Worm (Caenorhabditis elegans) whole organism, young adult: ENCODE results near the gene D2024.18.

ENCODE experiments used
- B0035.1 ChIP-seq: sonication (generic microtip); optimal IDR thresholded peaks from 2 replicates; lab custom pipeline; 2016; ENCODE audit warnings: missing genetic modification characterization, mild to moderate bottlenecking, missing compliant biosample characterization, missing genotype, missing genetic modification reagents
- D2030.7 ChIP-seq: fragments of 200-800 bp; sonication (Bioruptor generic); IDR thresholded peaks from 2 replicates; pipeline ENCODE4 v1.3.6; 2022; ENCODE audit warnings: missing genetic modification reagents, missing genetic modification characterization, missing compliant biosample characterization
- F49E8.2 ChIP-seq: sonication (generic microtip); optimal IDR thresholded peaks from 3 replicates; lab custom pipeline; 2017; ENCODE audit warnings: missing genetic modification characterization, mild to moderate bottlenecking, missing compliant biosample characterization, antibody characterized with exemption, moderate library complexity; ENCODE audit not compliant: insufficient read depth
- F55B11.4 ChIP-seq: sonication (generic microtip); optimal IDR thresholded peaks from 2 replicates; lab custom pipeline; 2016; ENCODE audit warnings: missing compliant biosample characterization, missing genetic modification characterization, borderline replicate concordance; ENCODE audit not compliant: insufficient read depth
- Y53G8AR.9 ChIP-seq: fragments of 200-800 bp; sonication (Bioruptor generic); conservative IDR thresholded peaks from 2 replicates; pipeline ENCODE4 v1.3.6; 2022; ENCODE audit warnings: missing genetic modification reagents, missing genetic modification characterization, missing compliant biosample characterization
- Y56A3A.18 ChIP-seq: fragments of 200-800 bp; sonication (Bioruptor generic); IDR thresholded peaks from 2 replicates; pipeline ENCODE4 v1.3.6; 2022; ENCODE audit warnings: missing genetic modification reagents, missing genetic modification characterization, missing compliant biosample characterization
- Y67H2A.10 ChIP-seq: fragments of 200-800 bp; sonication (Bioruptor generic); conservative IDR thresholded peaks from 2 replicates; pipeline ENCODE4 v1.3.6; 2022; ENCODE audit warnings: missing genetic modification reagents, missing genetic modification characterization, missing compliant biosample characterization
- akir-1 ChIP-seq: fragments of 200-800 bp; sonication (Bioruptor generic); optimal IDR thresholded peaks from 2 replicates; lab custom pipeline; 2018; ENCODE audit warnings: mild to moderate bottlenecking, missing genetic modification characterization, moderate library complexity, missing compliant biosample characterization
- aptf-2 ChIP-seq: fragments of 200-800 bp; sonication (Bioruptor generic); conservative IDR thresholded peaks from 2 replicates; pipeline ENCODE4 v1.3.6; 2022; ENCODE audit warnings: missing genetic modification reagents, missing genetic modification characterization, missing compliant biosample characterization
- aptf-3 ChIP-seq: fragments of 200-800 bp; sonication (Bioruptor generic); IDR thresholded peaks from 2 replicates; pipeline ENCODE4 v1.3.6; 2022; ENCODE audit warnings: missing genetic modification characterization, missing compliant biosample characterization
- bed-1 ChIP-seq: fragments of 200-800 bp; sonication (Bioruptor generic); IDR thresholded peaks from 2 replicates; pipeline ENCODE4 v1.3.6; 2022; ENCODE audit warnings: missing genetic modification reagents, missing genetic modification characterization, missing compliant biosample characterization
- ceh-27 ChIP-seq: fragments of 200-800 bp; sonication (Bioruptor generic); optimal IDR thresholded peaks from 2 replicates; lab custom pipeline; 2018; ENCODE audit warnings: mild to moderate bottlenecking, missing genetic modification characterization, moderate library complexity, missing compliant biosample characterization
- ceh-58 ChIP-seq: fragments of 200-800 bp; sonication (Bioruptor generic); IDR thresholded peaks from 2 replicates; pipeline ENCODE4 v1.3.6; 2022; ENCODE audit warnings: missing genetic modification characterization, missing compliant biosample characterization
- ceh-79 ChIP-seq: sonication (generic microtip); optimal IDR thresholded peaks from 2 replicates; lab custom pipeline; 2017; ENCODE audit warnings: mild to moderate bottlenecking, missing genetic modification characterization, missing compliant biosample characterization
- die-1 ChIP-seq: sonication (generic microtip); optimal IDR thresholded peaks from 2 replicates; lab custom pipeline; 2016; ENCODE audit warnings: missing genotype, mild to moderate bottlenecking, missing genetic modification characterization, missing compliant biosample characterization
- dox-1 ChIP-seq: fragments of 200-800 bp; sonication (Bioruptor generic); IDR thresholded peaks from 2 replicates; pipeline ENCODE4 v1.3.6; 2022; ENCODE audit warnings: missing genetic modification reagents, missing genetic modification characterization, missing compliant biosample characterization
- dpl-1 ChIP-seq: fragments of 150-350 bp; optimal IDR thresholded peaks from 2 replicates; lab custom pipeline; 2014; ENCODE audit warnings: missing biosample characterization, missing genetic modification reagents, missing genetic modification characterization
- egrh-3 ChIP-seq: fragments of 200-800 bp; sonication (Bioruptor generic); IDR thresholded peaks from 2 replicates; pipeline ENCODE4 v1.3.6; 2022; ENCODE audit warnings: missing genetic modification reagents, missing genetic modification characterization, missing compliant biosample characterization
- gei-17 ChIP-seq: fragments of 200-800 bp; sonication (Bioruptor generic); optimal IDR thresholded peaks from 2 replicates; lab custom pipeline; 2018; ENCODE audit warnings: mild to moderate bottlenecking, missing genetic modification characterization, missing compliant biosample characterization
- lsy-27 ChIP-seq: sonication (generic microtip); optimal IDR thresholded peaks from 2 replicates; lab custom pipeline; 2017; ENCODE audit warnings: missing genetic modification characterization, mild to moderate bottlenecking, missing compliant biosample characterization, antibody characterized with exemption, missing genotype, borderline replicate concordance; ENCODE audit not compliant: insufficient read depth
- madf-8 ChIP-seq: fragments of 200-800 bp; sonication (Bioruptor generic); conservative IDR thresholded peaks from 2 replicates; pipeline ENCODE4 v1.3.6; 2022; ENCODE audit warnings: missing genetic modification reagents, missing genetic modification characterization, missing compliant biosample characterization
- mes-4 ChIP-seq: sonication (generic microtip); optimal IDR thresholded peaks from 2 replicates; lab custom pipeline; 2016; ENCODE audit warnings: missing genotype, missing genetic modification characterization, missing compliant biosample characterization
- nfyb-1 ChIP-seq: fragments of 200-800 bp; sonication (Bioruptor generic); IDR thresholded peaks from 2 replicates; pipeline ENCODE4 v1.3.6; 2022; ENCODE audit warnings: missing genetic modification reagents, missing genetic modification characterization, missing compliant biosample characterization
- nhr-179 ChIP-seq: sonication (generic microtip); optimal IDR thresholded peaks from 2 replicates; lab custom pipeline; 2016; ENCODE audit warnings: mild to moderate bottlenecking, missing genetic modification characterization, missing compliant biosample characterization
- pbrm-1 ChIP-seq: fragments of 200-800 bp; sonication (Bioruptor generic); IDR thresholded peaks from 2 replicates; pipeline ENCODE4 v1.3.6; 2022; ENCODE audit warnings: missing genetic modification reagents, missing genetic modification characterization, missing compliant biosample characterization
- rcor-1 ChIP-seq: fragments of 200-800 bp; sonication (Bioruptor generic); IDR thresholded peaks from 2 replicates; pipeline ENCODE4 v1.3.6; 2022; ENCODE audit warnings: missing genetic modification reagents, missing genetic modification characterization, missing compliant biosample characterization
- snpc-1.3 ChIP-seq: sonication (generic microtip); optimal IDR thresholded peaks from 2 replicates; lab custom pipeline; 2017; ENCODE audit warnings: missing genetic modification characterization, mild to moderate bottlenecking, missing compliant biosample characterization, antibody characterized with exemption, moderate library complexity, missing genotype, missing genetic modification reagents; ENCODE audit not compliant: insufficient read depth
- somi-1 ChIP-seq: fragments of 200-800 bp; sonication (Bioruptor generic); optimal IDR thresholded peaks from 2 replicates; lab custom pipeline; 2018; ENCODE audit warnings: mild to moderate bottlenecking, missing genetic modification characterization, missing compliant biosample characterization
- unc-62 ChIP-seq: fragments of 150-350 bp; optimal IDR thresholded peaks from 2 replicates; lab custom pipeline; 2014; ENCODE audit warnings: missing biosample characterization, missing genetic modification reagents, missing genetic modification characterization
- zfh-2 ChIP-seq: fragments of 200-800 bp; sonication (Bioruptor generic); conservative IDR thresholded peaks from 2 replicates; pipeline ENCODE4 v1.3.6; 2022; ENCODE audit warnings: missing genetic modification reagents, missing genetic modification characterization, missing compliant biosample characterization
- ztf-22 ChIP-seq: fragments of 200-800 bp; sonication (Bioruptor generic); optimal IDR thresholded peaks from 2 replicates; lab custom pipeline; 2018; ENCODE audit warnings: mild to moderate bottlenecking, missing genetic modification characterization, moderate library complexity, missing compliant biosample characterization

The D2024.18 gene

ce11 chrIV:7250158-7250557 lies at the start of gene D2024.18:
TSS of gene D2024.18 (plus strand) at chrIV:7250458.
- TF ChIP-seq dox-1 (no peak), F55B11.4 (tag; lab: Kevin White, UChicago) (no peak), F49E8.2 (tag; lab: Kevin White, UChicago) (no peak), aptf-2 (GFP tag; lab: Robert Waterston, UW) (no peak), Y67H2A.10 (GFP tag; lab: Robert Waterston, UW) (no peak)
- TF ChIP-seq, all 124 proteins: peak for 0

ce11 chrIV:7203696-7204095 lies 46.6 kb upstream of the D2024.18 start, which contains the start of gene R13A1.3:
TSS of gene R13A1.3 (plus strand) at chrIV:7203996.
- TF ChIP-seq akir-1 (GFP tag; lab: Kevin White, UChicago) = no peak
- TF ChIP-seq lsy-27 (tag; lab: Kevin White, UChicago) = no peak
- no peak for TF ChIP-seq Y53G8AR.9 (GFP tag; lab: Robert Waterston, UW)

ce11 chrIV:7205969-7206368 lies 44.3 kb upstream of the D2024.18 start, which contains the start of gene kcc-1:
TSS of gene kcc-1 (plus strand) at chrIV:7206269.
- TF ChIP-seq akir-1 (GFP tag; lab: Kevin White, UChicago) (no peak), unc-62 (GFP tag; lab: Kevin White, UChicago) (no peak), Y56A3A.18 (GFP tag; lab: Robert Waterston, UW) (no peak), pbrm-1 (GFP tag; lab: Robert Waterston, UW) (no peak), somi-1 (GFP tag; lab: Kevin White, UChicago) (no peak), dpl-1 (GFP tag; lab: Kevin White, UChicago) (no peak), ceh-79 (tag; lab: Kevin White, UChicago) (no peak), D2030.7 (no peak), nhr-179 (no peak)
- TF ChIP-seq, all 124 proteins: peak for 0

ce11 chrIV:7208961-7209360 lies 41.3 kb upstream of the D2024.18 start:
- no peak for TF ChIP-seq snpc-1.3 (tag; lab: Kevin White, UChicago)
- TF ChIP-seq gei-17 (GFP tag; lab: Kevin White, UChicago) = no peak
- TF ChIP-seq ceh-79 (tag; lab: Kevin White, UChicago) = no peak
- TF ChIP-seq aptf-3 (GFP tag; lab: Robert Waterston, UW) = no peak
- no peak for TF ChIP-seq F49E8.2 (tag; lab: Kevin White, UChicago)
- no peak for TF ChIP-seq ceh-58 (GFP tag; lab: Robert Waterston, UW)
- no peak for TF ChIP-seq somi-1 (GFP tag; lab: Kevin White, UChicago)
- no peak for TF ChIP-seq bed-1 (GFP tag; lab: Robert Waterston, UW)
- no peak for TF ChIP-seq ztf-22 (GFP tag; lab: Kevin White, UChicago)
- TF ChIP-seq die-1 (tag; lab: Kevin White, UChicago) = no peak
- TF ChIP-seq mes-4 (tag; lab: Kevin White, UChicago) = no peak
- TF ChIP-seq Y56A3A.18 (GFP tag; lab: Robert Waterston, UW) = no peak
- TF ChIP-seq egrh-3 (GFP tag; lab: Robert Waterston, UW) = no peak
- no peak for TF ChIP-seq madf-8 (GFP tag; lab: Robert Waterston, UW)
- no peak for TF ChIP-seq rcor-1 (GFP tag; lab: Robert Waterston, UW)
- TF ChIP-seq ceh-27 (GFP tag; lab: Kevin White, UChicago) = no peak
- TF ChIP-seq B0035.1 = no peak
- no peak for TF ChIP-seq zfh-2 (GFP tag; lab: Robert Waterston, UW)
- TF ChIP-seq nfyb-1 (GFP tag; lab: Robert Waterston, UW) = no peak
